Worm (Caenorhabditis elegans): ENCODE data around the gene arrd-18.

DNA sequence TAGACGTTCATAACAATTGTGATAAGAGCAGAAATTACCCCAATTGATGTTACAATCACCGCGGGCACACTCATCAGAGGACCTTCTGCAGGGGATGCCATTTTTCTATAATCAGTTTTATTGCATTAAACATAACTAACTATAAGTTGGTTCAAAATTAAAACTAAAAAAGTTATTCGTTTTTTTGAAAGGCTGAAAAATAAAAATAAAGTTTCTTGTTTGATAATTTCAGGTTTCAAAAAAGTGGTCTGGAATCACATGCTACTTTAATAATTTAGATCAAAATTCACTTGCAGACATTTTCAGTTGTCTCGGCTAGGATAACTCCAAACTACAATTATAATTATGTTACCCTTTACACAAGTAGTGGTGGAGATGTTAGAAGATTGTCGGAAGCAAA, 10.0 kb downstream of the arrd-18 start, which contains the start of gene srbc-1:
- TF ChIP-seq ztf-11 (tag; optimal IDR thresholded peaks at IDR 0.05) (no peak), nhr-237 (tag; optimal IDR thresholded peaks at IDR 0.05) (no peak), unc-120 (tag; optimal IDR thresholded peaks at IDR 0.05; ENCODE audit: poor library complexity, severe bottlenecking) (no peak), pha-4 (tag; optimal IDR thresholded peaks at IDR 0.05) (no peak), blmp-1 (tag; optimal IDR thresholded peaks at IDR 0.05) (no peak)
